Fruit fly (Drosophila melanogaster) S2 (cell line): Measurements from ENCODE around the gene S6KL.

ENCODE experiments used
- CG8478 ChIP-seq: fragments of >200 bp; optimal IDR thresholded peaks from 2 replicates; lab custom pipeline; 2018
- CTCF ChIP-seq, 2 experiments: fragments of >200 bp; optimal IDR thresholded peaks; 2 replicates each; lab custom pipeline; 2018

- no peak for TF ChIP-seq CG8478 (lab: Kevin White, UChicago)
- TF ChIP-seq CTCF (optimal IDR thresholded peaks at IDR 0.05; lab: Kevin White, UChicago), result peak; percentile 13 to 40
Observed at dm6 chrX:18771995-18772394, 16.3 kb upstream of the S6KL start.
